Fruit fly (Drosophila melanogaster): ENCODE results near the gene bnb.

The bnb gene

dm6 chrX:18783417-18784123, 13.9 kb downstream of the bnb start, which contains the start of gene CG18259 (continued):
- TF ChIP-seq prd (optimal IDR thresholded peaks at IDR 0.05) = no peak
- 0 out of 3 replicates have a peak, but pooled peaks have one; percentile 9 for TF ChIP-seq prd (GFP tag; IDR thresholded peaks at IDR 0.05)
- no peak for TF ChIP-seq Adf1 (GFP tag; IDR thresholded peaks at IDR 0.05)
- no peak for TF ChIP-seq gcm (GFP tag; optimal IDR thresholded peaks at IDR 0.05)
- TF ChIP-seq CG4360 (GFP tag; IDR thresholded peaks at IDR 0.05) = peak; percentile 82
- no peak for TF ChIP-seq ase (GFP tag; IDR thresholded peaks at IDR 0.05)
- no peak for TF ChIP-seq MTF-1 (GFP tag; optimal IDR thresholded peaks at IDR 0.05; ENCODE audit: borderline replicate concordance)
- TF ChIP-seq NFAT (GFP tag; IDR thresholded peaks at IDR 0.05) = no peak
- TF ChIP-seq trh (GFP tag; optimal IDR thresholded peaks at IDR 0.05) = no peak
- no peak for TF ChIP-seq CG32532 (GFP tag; IDR thresholded peaks at IDR 0.05)
- TF ChIP-seq CG13894 (tag; optimal IDR thresholded peaks at IDR 0.05) = no peak
- peak; percentile 84 for TF ChIP-seq row (GFP tag; IDR thresholded peaks at IDR 0.05)
- no peak for TF ChIP-seq twi (tag; optimal IDR thresholded peaks at IDR 0.05)
- no peak for TF ChIP-seq crp (GFP tag; optimal IDR thresholded peaks at IDR 0.05)
- TF ChIP-seq lilli (GFP tag; optimal IDR thresholded peaks at IDR 0.05) = peak; percentile 4
- TF ChIP-seq onecut (GFP tag; IDR thresholded peaks at IDR 0.05) = no peak
- TF ChIP-seq Elba2 (GFP tag; optimal IDR thresholded peaks at IDR 0.05) = no peak
- TF ChIP-seq ftz-f1 (GFP tag; optimal IDR thresholded peaks at IDR 0.05) = peak; percentile 12
- TF ChIP-seq Atf6 (GFP tag; IDR thresholded peaks at IDR 0.05) = no peak
- TF ChIP-seq CG11696 (GFP tag; IDR thresholded peaks at IDR 0.05) = no peak
- TF ChIP-seq CG1024 (GFP tag; IDR thresholded peaks at IDR 0.05) = no peak
- peak; percentile 70; the same call in 1 of the 2 replicates for TF ChIP-seq bbx (GFP tag; IDR thresholded peaks at IDR 0.05; ENCODE audit: partially characterized antibody)
- no peak for TF ChIP-seq otp (GFP tag; IDR thresholded peaks at IDR 0.05)
- TF ChIP-seq NfI (GFP tag; optimal IDR thresholded peaks at IDR 0.05) = no peak
- TF ChIP-seq CG17385 (GFP tag; optimal IDR thresholded peaks at IDR 0.05) = no peak
- no peak for TF ChIP-seq tio (GFP tag; optimal IDR thresholded peaks at IDR 0.05)
- no peak for TF ChIP-seq CG7556 (GFP tag; optimal IDR thresholded peaks at IDR 0.05)
- no peak for TF ChIP-seq run (tag; optimal IDR thresholded peaks at IDR 0.05)
- no peak for TF ChIP-seq ham (GFP tag; IDR thresholded peaks at IDR 0.05)
- TF ChIP-seq cato (GFP tag; optimal IDR thresholded peaks at IDR 0.05; ENCODE audit: borderline replicate concordance) = no peak
- no peak for TF ChIP-seq CG11723 (GFP tag; optimal IDR thresholded peaks at IDR 0.05)
- TF ChIP-seq pho (GFP tag; optimal IDR thresholded peaks at IDR 0.05) = no peak
- TF ChIP-seq kay (GFP tag; optimal IDR thresholded peaks at IDR 0.05) = no peak
- TF ChIP-seq CG4328 (GFP tag; optimal IDR thresholded peaks at IDR 0.05) = no peak
- TF ChIP-seq bsh (GFP tag; optimal IDR thresholded peaks at IDR 0.05) = no peak
- TF ChIP-seq CG14441 (GFP tag; IDR thresholded peaks at IDR 0.05) = no peak
- no peak for TF ChIP-seq ERR (GFP tag; optimal IDR thresholded peaks at IDR 0.05)
- TF ChIP-seq p53 (GFP tag; optimal IDR thresholded peaks at IDR 0.05) = no peak
- TF ChIP-seq jing (GFP tag; optimal IDR thresholded peaks at IDR 0.05) = no peak
- TF ChIP-seq CG10274 (GFP tag; optimal IDR thresholded peaks at IDR 0.05) = no peak
- no peak for TF ChIP-seq ind (GFP tag; optimal IDR thresholded peaks at IDR 0.05)
- no peak for TF ChIP-seq exex (tag; optimal IDR thresholded peaks at IDR 0.05)
- TF ChIP-seq pnt (GFP tag; optimal IDR thresholded peaks at IDR 0.05) = no peak
- TF ChIP-seq Chrac-16 (GFP tag; optimal IDR thresholded peaks at IDR 0.05) = no peak
- TF ChIP-seq CG7839 (tag; optimal IDR thresholded peaks at IDR 0.05) = peak; percentile 8
- no peak for TF ChIP-seq gcm2 (GFP tag; optimal IDR thresholded peaks at IDR 0.05)
- no peak for TF ChIP-seq CG18599 (GFP tag; optimal IDR thresholded peaks at IDR 0.05)
- no peak for TF ChIP-seq CG1529 (GFP tag; optimal IDR thresholded peaks at IDR 0.05)
- TF ChIP-seq pita (GFP tag; optimal IDR thresholded peaks at IDR 0.05) = no peak
- TF ChIP-seq seq (GFP tag; IDR thresholded peaks at IDR 0.05) = no peak
- no peak for TF ChIP-seq Atf-2 (GFP tag; optimal IDR thresholded peaks at IDR 0.05)
